Worm (Caenorhabditis elegans) whole organism, early embryonic: ENCODE measurements around the gene T04A11.4.

Experiments
- ama-1 ChIP-seq: fragments of 150-350 bp; optimal IDR thresholded peaks from 2 replicates; lab custom pipeline; 2014
- flt-1 ChIP-seq: fragments of 200-800 bp; sonication (Bioruptor generic); IDR thresholded peaks from 2 replicates; pipeline ENCODE4 v1.3.6; 2022; ENCODE audit warnings: missing genetic modification characterization, missing compliant biosample characterization
- hmbx-1 ChIP-seq: sonication (generic microtip); optimal IDR thresholded peaks from 2 replicates; lab custom pipeline; 2016; ENCODE audit warnings: mild to moderate bottlenecking, missing genetic modification characterization, missing compliant biosample characterization
- hmg-4 ChIP-seq: fragments of 200-800 bp; sonication (Bioruptor generic); optimal IDR thresholded peaks from 2 replicates; lab custom pipeline; 2018; ENCODE audit warnings: mild to moderate bottlenecking, missing genetic modification characterization, missing compliant biosample characterization
- scrt-1 ChIP-seq: fragments of 200-800 bp; sonication (Bioruptor generic); IDR thresholded peaks from 2 replicates; pipeline ENCODE4 v1.3.6; 2022; ENCODE audit warnings: missing genetic modification characterization, missing compliant biosample characterization
- sea-1 ChIP-seq: fragments of 200-800 bp; sonication (Bioruptor generic); conservative IDR thresholded peaks from 2 replicates; pipeline ENCODE4 v1.3.6; 2022; ENCODE audit warnings: missing genetic modification characterization, missing compliant biosample characterization

- no peak for TF ChIP-seq ama-1 (lab: Kevin White, UChicago)
- no peak for TF ChIP-seq hmbx-1
- TF ChIP-seq flt-1 (GFP tag; lab: Robert Waterston, UW), result no peak
- TF ChIP-seq hmg-4 (GFP tag; lab: Kevin White, UChicago), result no peak
- no peak for TF ChIP-seq scrt-1 (GFP tag; lab: Robert Waterston, UW)
- TF ChIP-seq sea-1 (GFP tag; lab: Robert Waterston, UW), result no peak
These were observed 6.1 kb upstream of the T04A11.4 start, which contains the start of gene him-6 for ce11 chrIV:12490491-12490890.
